Worm (Caenorhabditis elegans) whole organism, midembryonic: ENCODE data around the gene ZK896.5.

Experiments used
- T22C8.4 ChIP-seq: fragments of 200-800 bp; sonication (Bioruptor generic); IDR thresholded peaks from 2 replicates; pipeline ENCODE4 v1.3.6; 2022; ENCODE audit warnings: missing genetic modification characterization, missing compliant biosample characterization
- cog-1 ChIP-seq: sonication (generic microtip); optimal IDR thresholded peaks from 2 replicates; lab custom pipeline; 2016; ENCODE audit warnings: missing genetic modification characterization, missing compliant biosample characterization
- flt-1 ChIP-seq: fragments of 200-800 bp; sonication (Bioruptor generic); IDR thresholded peaks from 2 replicates; pipeline ENCODE4 v1.3.6; 2022; ENCODE audit warnings: missing genetic modification characterization, missing compliant biosample characterization
- klf-2 ChIP-seq: fragments of 200-800 bp; sonication (Bioruptor generic); conservative IDR thresholded peaks from 2 replicates; pipeline ENCODE4 v1.3.6; 2022; ENCODE audit warnings: missing genetic modification reagents, missing genetic modification characterization, missing compliant biosample characterization
- med-1 ChIP-seq: sonication (generic microtip); optimal IDR thresholded peaks from 2 replicates; lab custom pipeline; 2017; ENCODE audit warnings: missing genetic modification characterization, mild to moderate bottlenecking, missing compliant biosample characterization, antibody characterized with exemption, missing genetic modification reagents; ENCODE audit not compliant: insufficient read depth
- ref-1 ChIP-seq: fragments of 200-800 bp; sonication (Bioruptor generic); conservative IDR thresholded peaks from 2 replicates; pipeline ENCODE4 v1.3.6; 2022; ENCODE audit warnings: missing genetic modification reagents, missing genetic modification characterization, missing compliant biosample characterization
- tab-1 ChIP-seq: fragments of 200-800 bp; sonication (Bioruptor generic); IDR thresholded peaks from 2 replicates; pipeline ENCODE4 v1.3.6; 2022; ENCODE audit warnings: missing genetic modification characterization, missing compliant biosample characterization
- ztf-23 ChIP-seq: fragments of 200-800 bp; sonication (Bioruptor generic); IDR thresholded peaks from 2 replicates; pipeline ENCODE4 v1.3.6; 2022; ENCODE audit warnings: missing genetic modification reagents, missing genetic modification characterization, missing compliant biosample characterization
- ztf-29 ChIP-seq: fragments of 200-800 bp; sonication (Bioruptor generic); IDR thresholded peaks from 2 replicates; pipeline ENCODE4 v1.3.6; 2022; ENCODE audit warnings: missing genetic modification reagents, missing genetic modification characterization, missing compliant biosample characterization

Gene ZK896.5

DNA sequence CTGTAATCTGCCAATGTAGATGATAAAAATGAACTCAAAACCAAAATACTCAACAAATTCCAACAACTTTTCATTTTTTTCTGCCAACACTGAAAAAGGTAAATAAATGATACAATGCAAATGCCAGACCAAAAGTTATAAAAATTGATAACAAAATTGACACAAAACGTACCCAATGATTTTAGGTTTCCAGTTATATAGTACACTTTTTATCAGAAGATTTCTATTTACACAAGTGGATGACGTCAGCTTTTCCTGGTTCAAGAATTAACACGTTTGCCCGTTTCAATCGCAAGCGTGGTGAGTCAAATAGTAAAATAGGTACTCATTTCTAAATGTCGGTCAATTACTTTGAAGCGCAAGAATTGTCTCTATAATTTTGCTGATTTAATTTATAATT is at the start of gene ZK896.5:
ZK896.5 (minus strand) TSS at position 89 of the 400 bp plus-strand sequence.
- TF ChIP-seq tab-1 (no peak), med-1 (GFP tag; lab: Kevin White, UChicago) (no peak), ztf-29 (GFP tag; lab: Robert Waterston, UW) (no peak), ztf-23 (GFP tag; lab: Robert Waterston, UW) (no peak), ref-1 (GFP tag; lab: Robert Waterston, UW) (no peak), flt-1 (GFP tag; lab: Robert Waterston, UW) (no peak)

DNA sequence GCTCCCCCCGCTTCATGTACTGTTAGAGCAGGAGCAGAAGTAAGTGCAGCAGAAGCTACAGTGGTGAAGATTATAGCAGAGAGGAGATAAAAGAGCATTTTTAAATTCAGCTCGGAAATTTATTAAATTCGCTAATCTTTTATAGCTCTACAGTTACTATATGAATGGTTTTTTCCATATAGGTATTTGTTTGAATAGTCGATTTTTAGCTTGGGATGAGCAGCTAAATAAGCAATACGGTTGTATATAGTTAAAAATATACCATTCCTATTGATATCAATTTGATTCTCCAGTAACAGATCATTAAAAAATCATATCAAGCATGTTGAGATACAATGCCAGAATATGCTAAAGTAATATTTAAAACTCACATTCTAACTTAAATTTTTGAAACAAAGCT is 47.2 kb upstream of the ZK896.5 start, which contains the start of gene srlf-5:
srlf-5 (minus strand) TSS at position 101 of the 400 bp plus-strand sequence.
- TF ChIP-seq klf-2 (no peak), flt-1 (GFP tag; lab: Robert Waterston, UW) (no peak), med-1 (GFP tag; lab: Kevin White, UChicago) (no peak), ztf-29 (GFP tag; lab: Robert Waterston, UW) (no peak), cog-1 (tag; lab: Kevin White, UChicago) (no peak), T22C8.4 (GFP tag; lab: Robert Waterston, UW) (no peak)

DNA sequence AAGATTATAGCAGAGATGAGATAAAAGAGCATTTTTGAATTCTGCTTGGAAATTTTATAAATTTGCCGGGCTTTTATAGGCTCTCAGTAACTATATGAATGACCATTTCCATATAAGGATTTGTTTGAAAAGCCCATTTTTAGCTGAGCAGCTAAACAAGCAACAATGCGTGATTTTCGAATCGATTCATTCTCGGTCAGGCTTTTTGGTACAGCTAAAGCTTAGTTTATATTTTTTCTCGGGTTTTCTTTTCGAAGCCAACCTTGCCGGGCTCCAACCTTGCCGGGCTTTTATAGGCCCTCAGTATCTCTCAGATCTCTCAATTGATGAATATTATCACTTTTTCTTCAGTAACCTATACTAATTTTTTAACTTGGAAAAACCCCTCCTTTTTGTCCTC is 44.9 kb upstream of the ZK896.5 start, which contains the start of gene srlf-4:
srlf-4 (minus strand) TSS at position 101 of the 400 bp plus-strand sequence.
- no peak for TF ChIP-seq ref-1 (GFP tag; lab: Robert Waterston, UW)
- no peak for TF ChIP-seq cog-1 (tag; lab: Kevin White, UChicago)
- TF ChIP-seq tab-1 = no peak
- no peak for TF ChIP-seq ztf-29 (GFP tag; lab: Robert Waterston, UW)

DNA sequence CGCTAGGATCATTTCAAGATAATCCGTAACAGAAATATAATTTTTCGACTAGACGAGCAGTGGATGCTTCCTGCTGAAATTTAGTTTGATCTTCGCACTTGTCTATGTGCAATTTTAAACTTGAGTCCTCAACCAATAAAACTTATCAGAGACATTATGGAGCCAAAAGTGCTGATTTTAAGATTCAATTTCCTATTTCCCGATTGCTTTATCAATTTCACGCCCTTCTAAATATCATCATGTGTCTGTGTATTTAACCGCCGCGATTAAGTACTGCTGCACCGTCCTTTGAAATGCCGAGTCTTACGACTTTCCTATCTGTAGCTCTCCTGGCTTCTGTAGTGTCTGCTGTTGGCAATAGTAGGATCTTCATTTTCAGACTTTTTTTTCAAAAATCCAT is 41.6 kb upstream of the ZK896.5 start, which contains the start of gene C32H11.4:
C32H11.4 (plus strand) TSS at position 238 of the 400 bp plus-strand sequence.
- TF ChIP-seq flt-1 (GFP tag; lab: Robert Waterston, UW) = no peak
- TF ChIP-seq tab-1 = no peak
- TF ChIP-seq ztf-23 (GFP tag; lab: Robert Waterston, UW) = no peak
- no peak for TF ChIP-seq klf-2
- TF ChIP-seq T22C8.4 (GFP tag; lab: Robert Waterston, UW) = no peak
- TF ChIP-seq cog-1 (tag; lab: Kevin White, UChicago) = no peak
- no peak for TF ChIP-seq ref-1 (GFP tag; lab: Robert Waterston, UW)
- TF ChIP-seq ztf-29 (GFP tag; lab: Robert Waterston, UW) = no peak
- TF ChIP-seq med-1 (GFP tag; lab: Kevin White, UChicago) = no peak

DNA sequence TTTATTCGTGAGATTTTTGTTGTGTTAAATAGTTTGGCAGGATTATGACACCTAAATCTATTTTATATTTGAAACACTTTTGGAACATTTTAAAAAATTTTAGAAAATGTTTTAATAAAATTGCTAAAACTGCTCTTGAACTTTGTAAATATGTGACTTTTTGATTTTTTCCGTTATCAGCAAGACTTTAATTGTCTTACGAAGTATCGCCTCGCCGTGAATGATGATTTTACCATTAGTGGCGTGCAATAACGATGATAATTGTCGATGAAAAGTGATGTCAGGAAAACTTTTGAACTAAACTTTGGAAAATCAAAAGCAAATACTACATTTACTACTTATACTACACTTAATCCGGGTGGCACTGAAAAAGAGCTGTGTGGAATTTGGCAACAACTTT is 41.1 kb upstream of the ZK896.5 start:
- TF ChIP-seq ref-1 (GFP tag; lab: Robert Waterston, UW) (no peak), tab-1 (no peak), klf-2 (no peak), T22C8.4 (GFP tag; lab: Robert Waterston, UW) (no peak), ztf-29 (GFP tag; lab: Robert Waterston, UW) (no peak), med-1 (GFP tag; lab: Kevin White, UChicago) (no peak), cog-1 (tag; lab: Kevin White, UChicago) (no peak), ztf-23 (GFP tag; lab: Robert Waterston, UW) (no peak), flt-1 (GFP tag; lab: Robert Waterston, UW) (no peak)

DNA sequence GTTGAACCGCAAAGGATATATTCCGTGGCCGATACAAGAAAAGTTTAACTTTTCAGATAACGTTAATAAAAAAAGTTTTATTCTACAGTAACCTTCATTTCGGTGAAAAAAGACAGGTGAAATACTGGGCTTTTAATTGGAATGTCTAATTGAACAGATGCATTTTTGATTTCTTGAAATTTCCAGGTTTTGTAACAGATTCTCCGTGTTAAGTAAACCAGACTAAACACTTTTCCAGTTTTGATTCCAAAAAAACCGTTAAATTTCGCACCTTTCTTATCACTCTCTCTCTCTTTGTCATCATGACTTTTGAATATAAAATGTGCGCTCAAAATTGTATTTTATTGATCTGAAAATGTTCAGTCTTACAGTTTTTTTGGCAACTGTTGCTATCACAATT is 38.8 kb upstream of the ZK896.5 start, which contains the start of gene C32H11.3:
C32H11.3 (plus strand) TSS at position 301 of the 400 bp plus-strand sequence.
- TF ChIP-seq T22C8.4 (GFP tag; lab: Robert Waterston, UW) (no peak), cog-1 (tag; lab: Kevin White, UChicago) (no peak), ztf-23 (GFP tag; lab: Robert Waterston, UW) (no peak), ztf-29 (GFP tag; lab: Robert Waterston, UW) (no peak), klf-2 (no peak), tab-1 (no peak), med-1 (GFP tag; lab: Kevin White, UChicago) (no peak), ref-1 (GFP tag; lab: Robert Waterston, UW) (no peak), flt-1 (GFP tag; lab: Robert Waterston, UW) (no peak)

DNA sequence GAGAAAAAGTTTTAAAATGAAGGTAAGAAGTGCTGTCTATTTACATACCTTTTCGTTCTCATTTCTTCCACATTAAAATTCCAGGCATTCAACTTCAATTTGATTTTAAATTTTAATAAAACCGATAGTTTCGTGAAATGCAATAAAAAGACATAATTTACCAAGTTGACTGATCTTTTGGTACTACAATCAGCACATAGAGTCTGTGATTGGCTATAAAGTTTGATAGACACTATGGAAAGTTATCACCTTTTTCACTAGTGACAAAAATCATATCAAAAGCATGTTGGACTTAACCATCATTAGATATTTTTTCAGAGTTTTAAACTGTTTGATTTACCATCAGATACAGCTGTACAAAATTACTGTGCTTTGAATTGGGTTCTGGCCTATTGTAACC is 36.0 kb upstream of the ZK896.5 start, which contains the start of gene srz-15:
srz-15 (plus strand) TSS at position 301 of the 400 bp plus-strand sequence.
- TF ChIP-seq flt-1 (GFP tag; lab: Robert Waterston, UW) (no peak), ztf-29 (GFP tag; lab: Robert Waterston, UW) (no peak), T22C8.4 (GFP tag; lab: Robert Waterston, UW) (no peak), klf-2 (no peak), tab-1 (no peak), cog-1 (tag; lab: Kevin White, UChicago) (no peak), ztf-23 (GFP tag; lab: Robert Waterston, UW) (no peak)

DNA sequence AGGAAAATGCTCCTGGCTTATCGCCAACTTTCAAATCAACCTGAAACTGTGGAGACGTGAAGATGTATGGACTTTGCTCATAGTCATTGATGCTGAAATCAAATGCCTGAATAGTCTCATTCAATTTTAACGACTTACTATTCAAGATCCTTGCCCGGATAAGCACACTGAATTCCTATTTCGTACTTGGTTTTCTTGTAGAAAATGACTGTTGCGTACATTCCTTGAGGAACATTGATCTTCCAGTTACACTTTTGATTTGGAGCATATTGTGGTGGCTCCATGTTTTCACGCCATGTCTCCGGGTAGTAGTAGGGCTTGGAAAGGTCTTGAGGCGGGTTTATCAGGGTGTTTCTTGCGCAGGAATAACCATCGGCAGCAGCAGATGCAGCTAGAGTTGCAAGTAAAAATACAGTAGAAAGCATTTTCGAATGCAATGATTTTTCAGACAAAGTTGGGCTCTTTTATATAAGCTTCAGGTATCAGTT is 35.1 kb upstream of the ZK896.5 start, which contains the start of gene irg-6:
irg-6 (minus strand) TSS at position 438 of the 488 bp plus-strand sequence.
- TF ChIP-seq ztf-29 (GFP tag; lab: Robert Waterston, UW) (no peak), ref-1 (GFP tag; lab: Robert Waterston, UW) (no peak), T22C8.4 (GFP tag; lab: Robert Waterston, UW) (no peak), tab-1 (no peak)

DNA sequence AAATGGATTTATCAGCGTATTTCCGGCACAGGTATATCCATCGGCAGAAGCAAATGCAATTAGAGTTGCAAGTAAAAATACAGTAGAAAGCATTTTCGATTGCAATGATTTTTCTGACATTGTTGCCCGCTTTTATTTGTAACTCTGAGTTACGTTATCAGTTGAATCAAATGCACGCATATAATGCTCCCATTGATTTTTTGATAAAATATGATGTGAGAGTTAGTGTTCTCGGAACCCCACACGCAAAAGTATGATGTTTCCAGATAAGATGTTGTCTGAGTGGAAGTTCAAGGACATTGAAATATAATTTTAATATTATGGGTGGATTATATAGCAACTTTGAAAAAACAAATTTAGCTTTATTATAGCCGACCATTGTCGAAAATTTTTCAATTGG is 32.5 kb upstream of the ZK896.5 start, which contains the start of gene K08D8.5:
K08D8.5 (minus strand) TSS at position 140 of the 400 bp plus-strand sequence.
- TF ChIP-seq cog-1 (tag; lab: Kevin White, UChicago) (no peak), flt-1 (GFP tag; lab: Robert Waterston, UW) (no peak), ref-1 (GFP tag; lab: Robert Waterston, UW) (no peak), ztf-23 (GFP tag; lab: Robert Waterston, UW) (no peak), ztf-29 (GFP tag; lab: Robert Waterston, UW) (no peak), T22C8.4 (GFP tag; lab: Robert Waterston, UW) (no peak)

DNA sequence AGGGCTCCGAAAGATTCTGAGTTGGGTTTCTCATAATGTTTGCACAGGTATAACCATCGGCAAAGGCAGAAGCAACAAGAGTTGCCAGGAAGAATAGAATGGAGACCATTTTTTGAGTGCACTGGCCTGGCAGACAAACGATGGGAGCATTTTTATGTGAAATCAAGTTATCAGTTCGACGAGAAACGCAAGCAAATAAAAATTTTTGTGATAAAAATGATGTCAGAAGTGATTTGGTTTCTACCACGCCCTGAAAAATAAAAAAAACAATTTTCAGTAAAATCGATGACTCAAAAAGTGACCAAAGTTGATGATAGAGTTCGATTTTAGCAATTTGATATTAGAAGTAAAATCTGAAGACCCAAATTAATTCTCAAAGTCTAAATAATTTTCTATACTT is 30.4 kb upstream of the ZK896.5 start, which contains the start of gene K08D8.4:
K08D8.4 (minus strand) TSS at position 128 of the 400 bp plus-strand sequence.
- TF ChIP-seq flt-1 (GFP tag; lab: Robert Waterston, UW) (no peak), ztf-29 (GFP tag; lab: Robert Waterston, UW) (no peak), klf-2 (no peak), T22C8.4 (GFP tag; lab: Robert Waterston, UW) (no peak), med-1 (GFP tag; lab: Kevin White, UChicago) (no peak), ref-1 (GFP tag; lab: Robert Waterston, UW) (no peak), tab-1 (no peak), cog-1 (tag; lab: Kevin White, UChicago) (no peak), ztf-23 (GFP tag; lab: Robert Waterston, UW) (no peak)
